Fruit fly (Drosophila melanogaster) whole organism, embryonic: Measurements from ENCODE around the gene mRpS23.
A peak's percentile ranks its signal among the peaks of the same experiment; 100 is the strongest.

Source experiments
- Bdp1 ChIP-seq: fragments of 200-800 bp; sonication (Bioruptor generic); optimal IDR thresholded peaks from 3 replicates; lab custom pipeline; 2016; ENCODE audit warnings: missing biosample characterization, missing genetic modification characterization
- CG10209 ChIP-seq: fragments of 200-800 bp; sonication (Bioruptor generic); optimal IDR thresholded peaks from 3 replicates; lab custom pipeline; 2017; ENCODE audit warnings: missing biosample characterization, mild to moderate bottlenecking, missing genetic modification characterization, missing genetic modification reagents
- CG12236 ChIP-seq: fragments of 200-800 bp; sonication (Bioruptor generic); optimal IDR thresholded peaks from 2 replicates; lab custom pipeline; 2016; ENCODE audit warnings: missing biosample characterization, missing genetic modification characterization
- CG13287 ChIP-seq: fragments of 200-800 bp; sonication (Bioruptor generic); IDR thresholded peaks from 2 replicates; pipeline ENCODE4 v1.3.6; 2022; ENCODE audit warnings: missing biosample characterization, missing genetic modification characterization; ENCODE audit not compliant: partially characterized antibody
- CG14050 ChIP-seq: fragments of 200-800 bp; sonication (Bioruptor generic); IDR thresholded peaks from 3 replicates; pipeline ENCODE4 v1.3.6; 2022; ENCODE audit warnings: missing biosample characterization, missing genetic modification characterization
- CG14710 ChIP-seq: fragments of 200-800 bp; sonication (Bioruptor generic); optimal IDR thresholded peaks from 3 replicates; lab custom pipeline; 2019; ENCODE audit warnings: missing biosample characterization, mild to moderate bottlenecking, missing genetic modification characterization, moderate library complexity
- CG17829 ChIP-seq: fragments of 200-800 bp; optimal IDR thresholded peaks from 2 replicates; lab custom pipeline; 2019; ENCODE audit warnings: missing biosample characterization, mild to moderate bottlenecking, missing genetic modification characterization, moderate library complexity
- CG18764 ChIP-seq: fragments of 200-800 bp; sonication (Bioruptor generic); optimal IDR thresholded peaks from 3 replicates; lab custom pipeline; 2016; ENCODE audit warnings: missing biosample characterization, missing genetic modification characterization
- CG32532 ChIP-seq: fragments of 200-800 bp; sonication (Bioruptor generic); IDR thresholded peaks from 2 replicates; pipeline ENCODE4 v1.3.6; 2022; ENCODE audit warnings: missing biosample characterization, missing genetic modification characterization
- CG33557 ChIP-seq: fragments of 200-800 bp; sonication (Bioruptor generic); optimal IDR thresholded peaks from 2 replicates; lab custom pipeline; 2019; ENCODE audit warnings: missing biosample characterization, mild to moderate bottlenecking, missing genetic modification characterization, moderate library complexity
- CG34422 ChIP-seq: fragments of 200-800 bp; sonication (Bioruptor generic); IDR thresholded peaks from 3 replicates; pipeline ENCODE4 v1.3.6; 2022; ENCODE audit warnings: missing biosample characterization, missing genetic modification characterization
- CG3838 ChIP-seq: fragments of 200-800 bp; sonication (Bioruptor generic); optimal IDR thresholded peaks from 3 replicates; lab custom pipeline; 2016; ENCODE audit warnings: missing biosample characterization, missing genetic modification characterization
- CG3995 ChIP-seq: fragments of 200-800 bp; sonication (Bioruptor generic); optimal IDR thresholded peaks from 3 replicates; lab custom pipeline; 2016; ENCODE audit warnings: missing biosample characterization, missing genetic modification characterization
- CG4730 ChIP-seq: fragments of 200-800 bp; sonication (Bioruptor generic); IDR thresholded peaks from 2 replicates; pipeline ENCODE4 v1.3.6; 2022; ENCODE audit warnings: missing biosample characterization, missing genetic modification characterization
- CG6175 ChIP-seq: fragments of 200-800 bp; sonication (Bioruptor generic); IDR thresholded peaks from 3 replicates; pipeline ENCODE4 v1.3.6; 2022; ENCODE audit warnings: missing biosample characterization, missing genetic modification characterization
- CG6683 ChIP-seq: fragments of 200-800 bp; sonication (Bioruptor generic); optimal IDR thresholded peaks from 2 replicates; lab custom pipeline; 2017; ENCODE audit warnings: missing biosample characterization, mild to moderate bottlenecking, missing genetic modification characterization, missing genetic modification reagents
- CG7745 ChIP-seq: fragments of 200-800 bp; sonication (Bioruptor generic); optimal IDR thresholded peaks from 2 replicates; lab custom pipeline; 2018; ENCODE audit warnings: missing biosample characterization, mild to moderate bottlenecking, missing genetic modification characterization, moderate library complexity
- CG7839 ChIP-seq: fragments of 200-800 bp; sonication (Bioruptor generic); optimal IDR thresholded peaks from 3 replicates; lab custom pipeline; 2018; ENCODE audit warnings: missing biosample characterization, mild to moderate bottlenecking, missing genetic modification characterization, moderate library complexity
- CG7987 ChIP-seq: fragments of 200-800 bp; sonication (Bioruptor generic); optimal IDR thresholded peaks from 2 replicates; lab custom pipeline; 2018; ENCODE audit warnings: missing biosample characterization, mild to moderate bottlenecking, missing genetic modification characterization, moderate library complexity
- CG8765 ChIP-seq: fragments of 200-800 bp; sonication (Bioruptor generic); IDR thresholded peaks from 2 replicates; pipeline ENCODE4 v1.3.6; 2022; ENCODE audit warnings: missing biosample characterization, missing genetic modification characterization
- D ChIP-seq, 2 experiments: fragments of 200-800 bp in 1 of 2; fragments of >200 bp in 1 of 2; sonication (Bioruptor generic) in 1 of 2; optimal IDR thresholded peaks; 2 replicates in 1 of 2; 3 replicates in 1 of 2; lab custom pipeline; 2017; ENCODE audit warnings: mild to moderate bottlenecking in 1 of 2, missing biosample characterization in 1 of 2, missing genetic modification characterization in 1 of 2, missing genetic modification reagents in 1 of 2
- D19A ChIP-seq: fragments of 200-800 bp; optimal IDR thresholded peaks from 3 replicates; lab custom pipeline; 2019; ENCODE audit warnings: missing biosample characterization, mild to moderate bottlenecking, missing genetic modification characterization, moderate library complexity
- Drgx ChIP-seq: fragments of 200-800 bp; sonication (Bioruptor generic); IDR thresholded peaks from 2 replicates; pipeline ENCODE4 v1.3.6; 2022; ENCODE audit warnings: missing biosample characterization, missing genetic modification characterization
- Lpt ChIP-seq: fragments of >200 bp; optimal IDR thresholded peaks from 2 replicates; lab custom pipeline; 2018; ENCODE audit warnings: missing biosample characterization, missing genetic modification characterization
- MESR4 ChIP-seq: fragments of 200-800 bp; sonication (Bioruptor generic); optimal IDR thresholded peaks from 2 replicates; lab custom pipeline; 2018; ENCODE audit warnings: missing biosample characterization, mild to moderate bottlenecking, missing genetic modification characterization, moderate library complexity
- MTF-1 ChIP-seq: fragments of 200-800 bp; sonication (Bioruptor generic); optimal IDR thresholded peaks from 2 replicates; lab custom pipeline; 2018; ENCODE audit warnings: missing biosample characterization, mild to moderate bottlenecking, missing genetic modification characterization, borderline replicate concordance
- Stat92E ChIP-seq, 3 experiments: fragments of >200 bp in 2 of 3; fragments of 200-800 bp in 1 of 3; sonication (Bioruptor generic) in 1 of 3; optimal IDR thresholded peaks; 2 replicates each; lab custom pipeline; 2017 to 2019; ENCODE audit warnings: missing biosample characterization in 3 of 3, missing genetic modification characterization in 3 of 3, mild to moderate bottlenecking in 1 of 3, moderate library complexity in 1 of 3
- YL-1 ChIP-seq: fragments of 200-800 bp; sonication (Bioruptor generic); optimal IDR thresholded peaks from 3 replicates; lab custom pipeline; 2017; ENCODE audit warnings: missing biosample characterization, mild to moderate bottlenecking, missing genetic modification characterization
- al ChIP-seq: fragments of 200-800 bp; sonication (Bioruptor generic); IDR thresholded peaks from 2 replicates; pipeline ENCODE4 v1.3.6; 2022; ENCODE audit warnings: missing biosample characterization, missing genetic modification characterization
- az2 ChIP-seq: fragments of 200-800 bp; sonication (Bioruptor generic); optimal IDR thresholded peaks from 3 replicates; lab custom pipeline; 2016; ENCODE audit warnings: missing biosample characterization, missing genetic modification characterization
- br ChIP-seq: fragments of >200 bp; optimal IDR thresholded peaks from 2 replicates; lab custom pipeline; 2017
- croc ChIP-seq: fragments of 200-800 bp; sonication (Bioruptor generic); conservative IDR thresholded peaks from 3 replicates; pipeline ENCODE4 v1.3.6; 2022; ENCODE audit warnings: missing biosample characterization, missing genetic modification characterization
- cwo ChIP-seq: fragments of 200-800 bp; sonication (Bioruptor generic); optimal IDR thresholded peaks from 3 replicates; lab custom pipeline; 2017; ENCODE audit warnings: missing biosample characterization, missing genetic modification characterization, mild to moderate bottlenecking, moderate library complexity, missing genetic modification reagents
- dpn ChIP-seq, 2 experiments: fragments of 200-800 bp; sonication (Bioruptor generic); optimal IDR thresholded peaks; 3 replicates each; lab custom pipeline; 2016; ENCODE audit warnings: missing biosample characterization in 2 of 2, missing genetic modification characterization in 2 of 2
- eve ChIP-seq, 2 experiments: fragments of >200 bp; optimal IDR thresholded peaks; 2 replicates each; lab custom pipeline; 2017; ENCODE audit warnings: missing biosample characterization in 2 of 2, missing genetic modification characterization in 2 of 2
- fd3F ChIP-seq: fragments of 200-800 bp; sonication (Bioruptor generic); optimal IDR thresholded peaks from 2 replicates; lab custom pipeline; 2018; ENCODE audit warnings: missing biosample characterization, mild to moderate bottlenecking, missing genetic modification characterization, moderate library complexity
- fu2 ChIP-seq: fragments of 200-800 bp; sonication (Bioruptor generic); optimal IDR thresholded peaks from 2 replicates; lab custom pipeline; 2016; ENCODE audit warnings: missing biosample characterization, missing genetic modification characterization
- hbn ChIP-seq: fragments of 200-800 bp; sonication (Bioruptor generic); IDR thresholded peaks from 2 replicates; pipeline ENCODE4 v1.3.6; 2022; ENCODE audit warnings: missing biosample characterization, missing genetic modification characterization; ENCODE audit not compliant: partially characterized antibody
- ind ChIP-seq: fragments of 200-800 bp; sonication (Bioruptor generic); optimal IDR thresholded peaks from 3 replicates; lab custom pipeline; 2016; ENCODE audit warnings: missing biosample characterization, missing genetic modification characterization
- klu ChIP-seq: fragments of 200-800 bp; sonication (Bioruptor generic); IDR thresholded peaks from 2 replicates; pipeline ENCODE4 v1.3.6; 2022; ENCODE audit warnings: missing biosample characterization, missing genetic modification characterization
- knrl ChIP-seq: fragments of 200-800 bp; sonication (Bioruptor generic); IDR thresholded peaks from 3 replicates; pipeline ENCODE4 v1.3.6; 2022; ENCODE audit warnings: missing biosample characterization, missing genetic modification characterization; ENCODE audit not compliant: partially characterized antibody
- lmd ChIP-seq: fragments of 200-800 bp; sonication (Bioruptor generic); IDR thresholded peaks from 2 replicates; pipeline ENCODE4 v1.3.6; 2022; ENCODE audit warnings: missing biosample characterization, missing genetic modification characterization
- nom ChIP-seq: fragments of 200-800 bp; sonication (Bioruptor generic); optimal IDR thresholded peaks from 2 replicates; lab custom pipeline; 2017; ENCODE audit warnings: missing biosample characterization, missing genetic modification characterization, mild to moderate bottlenecking, moderate library complexity, missing genetic modification reagents
- oc ChIP-seq: fragments of 200-800 bp; sonication (Bioruptor generic); optimal IDR thresholded peaks from 2 replicates; lab custom pipeline; 2018; ENCODE audit warnings: missing biosample characterization, mild to moderate bottlenecking, missing genetic modification characterization, moderate library complexity
- scrt ChIP-seq: fragments of 200-800 bp; sonication (Bioruptor generic); optimal IDR thresholded peaks from 2 replicates; lab custom pipeline; 2018; ENCODE audit warnings: missing biosample characterization, mild to moderate bottlenecking, missing genetic modification characterization, moderate library complexity
- stc ChIP-seq: fragments of 200-800 bp; sonication (Bioruptor generic); IDR thresholded peaks from 2 replicates; pipeline ENCODE4 v1.3.6; 2022; ENCODE audit warnings: missing biosample characterization, missing genetic modification characterization
- unc-4 ChIP-seq: fragments of 200-800 bp; sonication (Bioruptor generic); IDR thresholded peaks from 2 replicates; pipeline ENCODE4 v1.3.6; 2022; ENCODE audit warnings: missing biosample characterization, missing genetic modification characterization; ENCODE audit not compliant: partially characterized antibody

Gene mRpS23

dm6 chr2L:13835002-13835910 is at the start of gene mRpS23, which contains the start of gene CenG1A (continued):
- TF ChIP-seq knrl, result peak; percentile 87
- peak; percentile 100 for TF ChIP-seq oc (tag; lab: Kevin White, UChicago)
- peak in 1 of 3 experiments; percentile 99 for TF ChIP-seq Stat92E (GFP tag; optimal IDR thresholded peaks at IDR 0.05; lab: Kevin White, UChicago)
- TF ChIP-seq CG14050 (GFP tag; lab: Robert Waterston, UW), result peak; percentile 100
- peak; percentile 99 for TF ChIP-seq nom (GFP tag; lab: Kevin White, UChicago)
- TF ChIP-seq br (lab: Kevin White, UChicago), result no peak
- peak; percentile 99 for TF ChIP-seq CG18764 (GFP tag; lab: Kevin White, UChicago)
- TF ChIP-seq hbn (GFP tag; lab: Robert Waterston, UW), result peak; percentile 79
- peak; percentile 99 for TF ChIP-seq scrt (GFP tag; lab: Kevin White, UChicago)
- peak; percentile 99 for TF ChIP-seq CG7987 (GFP tag; lab: Kevin White, UChicago)
- TF ChIP-seq cwo (GFP tag; lab: Kevin White, UChicago), result peak; percentile 99
- TF ChIP-seq eve (GFP tag; optimal IDR thresholded peaks at IDR 0.05; lab: Kevin White, UChicago), result peak in 1 of 2 experiments; percentile 62
- peak; percentile 100 for TF ChIP-seq CG4730 (GFP tag; lab: Robert Waterston, UW)
- TF ChIP-seq CG8765, result peak; percentile 100
- peak; percentile 100 for TF ChIP-seq CG17829 (tag; lab: Kevin White, UChicago)
- TF ChIP-seq unc-4 (GFP tag; lab: Robert Waterston, UW), result peak; percentile 82
- TF ChIP-seq CG13287 (GFP tag; lab: Robert Waterston, UW), result peak; percentile 88
- TF ChIP-seq CG32532 (GFP tag; lab: Robert Waterston, UW), result peak; percentile 100
- TF ChIP-seq Drgx (GFP tag; lab: Robert Waterston, UW), result peak; percentile 100
- peak; percentile 100 for TF ChIP-seq CG10209 (GFP tag; lab: Kevin White, UChicago)
- peak; percentile 99 for TF ChIP-seq MESR4 (GFP tag; lab: Kevin White, UChicago)
- peak; percentile 100 for TF ChIP-seq CG7839 (tag; lab: Kevin White, UChicago)
- peak; percentile 99 for TF ChIP-seq YL-1 (GFP tag; lab: Kevin White, UChicago)
- TF ChIP-seq az2 (GFP tag; lab: Kevin White, UChicago), result peak; percentile 100
- TF ChIP-seq fu2, result peak; percentile 100
- peak; percentile 97 for TF ChIP-seq CG7745 (tag; lab: Kevin White, UChicago)
- TF ChIP-seq D19A, result peak; percentile 98
- TF ChIP-seq CG6175 (GFP tag; lab: Robert Waterston, UW), result peak; percentile 100
- TF ChIP-seq D (optimal IDR thresholded peaks at IDR 0.05; lab: Kevin White, UChicago), result no peak
- TF ChIP-seq D (GFP tag; optimal IDR thresholded peaks at IDR 0.05; lab: Kevin White, UChicago), result peak; percentile 99
- peak; percentile 98 for TF ChIP-seq CG14710 (tag; lab: Kevin White, UChicago)
- peak; percentile 100 for TF ChIP-seq lmd (GFP tag; lab: Robert Waterston, UW)
- peak; percentile 99 for TF ChIP-seq CG33557 (GFP tag; lab: Kevin White, UChicago)
- peak; percentile 99 for TF ChIP-seq CG3838 (GFP tag; lab: Kevin White, UChicago)
- TF ChIP-seq fd3F (GFP tag; lab: Kevin White, UChicago), result peak; percentile 100
- TF ChIP-seq klu (GFP tag; lab: Robert Waterston, UW), result peak; percentile 99
- TF ChIP-seq CG6683 (GFP tag; lab: Kevin White, UChicago), result peak; percentile 98
- peak; percentile 100 for TF ChIP-seq dpn (GFP tag; optimal IDR thresholded peaks at IDR 0.05; lab: Kevin White, UChicago)
- TF ChIP-seq ind, result peak; percentile 100
- no peak for TF ChIP-seq Lpt (GFP tag; lab: Kevin White, UChicago)
- TF ChIP-seq CG34422, result peak; percentile 100
- TF ChIP-seq MTF-1 (GFP tag; lab: Kevin White, UChicago), result peak; percentile 99
- peak; percentile 99 for TF ChIP-seq CG12236 (GFP tag; lab: Kevin White, UChicago)
- TF ChIP-seq Bdp1 (GFP tag; lab: Kevin White, UChicago), result peak; percentile 96
- TF ChIP-seq al, result peak; percentile 100
- TF ChIP-seq croc (GFP tag; lab: Robert Waterston, UW), result peak; percentile 100
- TF ChIP-seq stc (GFP tag; lab: Robert Waterston, UW), result peak; percentile 100
- peak; percentile 95 for TF ChIP-seq CG3995 (GFP tag; lab: Kevin White, UChicago)
